Fruit fly (Drosophila melanogaster) whole organism, embryonic: ENCODE data around the gene CG46439.

Experiments
- B-H2 ChIP-seq: fragments of 200-800 bp; sonication (Bioruptor generic); optimal IDR thresholded peaks from 2 replicates; lab custom pipeline; 2018; ENCODE audit warnings: missing biosample characterization, mild to moderate bottlenecking, missing genetic modification characterization
- CG10274 ChIP-seq: fragments of 200-800 bp; sonication (Bioruptor generic); optimal IDR thresholded peaks from 3 replicates; lab custom pipeline; 2017; ENCODE audit warnings: missing biosample characterization, mild to moderate bottlenecking, missing genetic modification characterization
- CG10543 ChIP-seq: fragments of 200-800 bp; sonication (Bioruptor generic); optimal IDR thresholded peaks from 3 replicates; lab custom pipeline; 2017; ENCODE audit warnings: missing biosample characterization, mild to moderate bottlenecking, missing genetic modification characterization, moderate library complexity
- CG10979 ChIP-seq: fragments of 200-800 bp; sonication (Bioruptor generic); optimal IDR thresholded peaks from 2 replicates; lab custom pipeline; 2018; ENCODE audit warnings: missing biosample characterization, mild to moderate bottlenecking, missing genetic modification characterization, moderate library complexity
- CG12942 ChIP-seq: fragments of 200-800 bp; sonication (Bioruptor generic); optimal IDR thresholded peaks from 3 replicates; lab custom pipeline; 2016; ENCODE audit warnings: missing biosample characterization, missing genetic modification characterization
- CG14667 ChIP-seq: fragments of 200-800 bp; sonication (Bioruptor generic); IDR thresholded peaks from 2 replicates; pipeline ENCODE4 v1.3.6; 2022; ENCODE audit warnings: missing biosample characterization, missing genetic modification characterization
- CG14860 ChIP-seq: fragments of 200-800 bp; sonication (Bioruptor generic); IDR thresholded peaks from 3 replicates; pipeline ENCODE4 v1.3.6; 2022; ENCODE audit warnings: missing biosample characterization, missing genetic modification characterization; ENCODE audit not compliant: partially characterized antibody
- CG15011 ChIP-seq: fragments of 200-800 bp; sonication (Bioruptor generic); optimal IDR thresholded peaks from 3 replicates; lab custom pipeline; 2018; ENCODE audit warnings: missing biosample characterization, mild to moderate bottlenecking, missing genetic modification characterization
- CG15601 ChIP-seq: fragments of 200-800 bp; sonication (Bioruptor generic); optimal IDR thresholded peaks from 3 replicates; lab custom pipeline; 2019; ENCODE audit warnings: missing biosample characterization, mild to moderate bottlenecking, missing genetic modification characterization, moderate library complexity
- CG1602 ChIP-seq: fragments of 200-800 bp; sonication (Bioruptor generic); optimal IDR thresholded peaks from 3 replicates; lab custom pipeline; 2016; ENCODE audit warnings: missing biosample characterization, missing genetic modification characterization
- CG18476 ChIP-seq: fragments of 200-800 bp; sonication (Bioruptor generic); optimal IDR thresholded peaks from 2 replicates; lab custom pipeline; 2016; ENCODE audit warnings: missing biosample characterization, mild to moderate bottlenecking, missing genetic modification characterization
- CG2199 ChIP-seq: fragments of 200-800 bp; sonication (Bioruptor generic); IDR thresholded peaks from 3 replicates; pipeline ENCODE4 v1.3.6; 2022; ENCODE audit warnings: missing biosample characterization, missing genetic modification characterization
- CG4360 ChIP-seq: fragments of 200-800 bp; sonication (Bioruptor generic); IDR thresholded peaks from 2 replicates; pipeline ENCODE4 v1.3.6; 2022; ENCODE audit warnings: missing biosample characterization, missing genetic modification characterization
- CG4707 ChIP-seq: fragments of 200-800 bp; sonication (Bioruptor generic); optimal IDR thresholded peaks from 2 replicates; lab custom pipeline; 2018; ENCODE audit warnings: missing biosample characterization, mild to moderate bottlenecking, missing genetic modification characterization, moderate library complexity
- CG5953 ChIP-seq: fragments of 200-800 bp; sonication (Bioruptor generic); IDR thresholded peaks from 2 replicates; pipeline ENCODE4 v1.3.6; 2022; ENCODE audit warnings: missing biosample characterization, missing genetic modification characterization
- CG6272 ChIP-seq: fragments of 200-800 bp; sonication (Bioruptor generic); IDR thresholded peaks from 2 replicates; pipeline ENCODE4 v1.3.6; 2022; ENCODE audit warnings: missing biosample characterization, missing genetic modification characterization
- CG7786 ChIP-seq: fragments of 200-800 bp; sonication (Bioruptor generic); optimal IDR thresholded peaks from 2 replicates; lab custom pipeline; 2016; ENCODE audit warnings: missing biosample characterization, missing genetic modification characterization
- CG8924 ChIP-seq: fragments of 200-800 bp; optimal IDR thresholded peaks from 3 replicates; lab custom pipeline; 2019; ENCODE audit warnings: missing biosample characterization, mild to moderate bottlenecking, missing genetic modification characterization, moderate library complexity
- CG9727 ChIP-seq: fragments of 200-800 bp; sonication (Bioruptor generic); optimal IDR thresholded peaks from 3 replicates; lab custom pipeline; 2017; ENCODE audit warnings: missing biosample characterization, mild to moderate bottlenecking, missing genetic modification characterization
- CG9876 ChIP-seq: fragments of 200-800 bp; sonication (Bioruptor generic); optimal IDR thresholded peaks from 2 replicates; lab custom pipeline; 2016; ENCODE audit warnings: missing biosample characterization, missing genetic modification characterization
- CoRest ChIP-seq: fragments of 200-800 bp; sonication (Bioruptor generic); optimal IDR thresholded peaks from 3 replicates; lab custom pipeline; 2018; ENCODE audit warnings: missing biosample characterization, mild to moderate bottlenecking, missing genetic modification characterization, moderate library complexity
- Dbx ChIP-seq: fragments of 200-800 bp; sonication (Bioruptor generic); IDR thresholded peaks from 3 replicates; pipeline ENCODE4 v1.3.6; 2022; ENCODE audit warnings: missing biosample characterization, missing genetic modification characterization
- Drgx ChIP-seq: fragments of 200-800 bp; sonication (Bioruptor generic); IDR thresholded peaks from 2 replicates; pipeline ENCODE4 v1.3.6; 2022; ENCODE audit warnings: missing biosample characterization, missing genetic modification characterization
- E2f1 ChIP-seq: fragments of 200-800 bp; sonication (Bioruptor generic); IDR thresholded peaks from 2 replicates; pipeline ENCODE4 v1.3.6; 2022; ENCODE audit warnings: missing biosample characterization, missing genetic modification characterization
- Ets65A ChIP-seq: fragments of 200-800 bp; sonication (Bioruptor generic); peaks from one replicate; lab custom pipeline; 2016; ENCODE audit warnings: missing biosample characterization, missing genetic modification characterization
- Lpt ChIP-seq: fragments of >200 bp; optimal IDR thresholded peaks from 2 replicates; lab custom pipeline; 2018; ENCODE audit warnings: missing biosample characterization, missing genetic modification characterization
- Sox102F ChIP-seq: fragments of 200-800 bp; sonication (Bioruptor generic); optimal IDR thresholded peaks from 2 replicates; lab custom pipeline; 2018; ENCODE audit warnings: missing biosample characterization, mild to moderate bottlenecking, missing genetic modification characterization, moderate library complexity
- TFAM ChIP-seq: fragments of 200-800 bp; sonication (Bioruptor generic); optimal IDR thresholded peaks from 2 replicates; lab custom pipeline; 2017; ENCODE audit warnings: missing biosample characterization, missing genetic modification characterization, inconsistent platforms
- Usf ChIP-seq: fragments of 200-800 bp; sonication (Bioruptor generic); optimal IDR thresholded peaks from 2 replicates; lab custom pipeline; 2017; ENCODE audit warnings: missing genotype, missing biosample characterization, missing genetic modification characterization
- ab ChIP-seq: fragments of 200-800 bp; sonication (Bioruptor generic); optimal IDR thresholded peaks from 2 replicates; lab custom pipeline; 2016; ENCODE audit warnings: missing biosample characterization, missing genetic modification characterization
- abd-A ChIP-seq: fragments of 200-800 bp; sonication (Bioruptor generic); optimal IDR thresholded peaks from 3 replicates; lab custom pipeline; 2019; ENCODE audit warnings: missing biosample characterization, mild to moderate bottlenecking, missing genetic modification characterization, moderate library complexity
- ase ChIP-seq: fragments of 200-800 bp; sonication (Bioruptor generic); IDR thresholded peaks from 3 replicates; pipeline ENCODE4 v1.3.6; 2022; ENCODE audit warnings: missing biosample characterization, missing genetic modification characterization
- cad ChIP-seq: fragments of >200 bp; optimal IDR thresholded peaks from 2 replicates; lab custom pipeline; 2017; ENCODE audit warnings: missing biosample characterization, missing genetic modification characterization
- emc ChIP-seq: fragments of 200-800 bp; sonication (Bioruptor generic); optimal IDR thresholded peaks from 2 replicates; lab custom pipeline; 2016; ENCODE audit warnings: missing biosample characterization, missing genetic modification characterization
- ems ChIP-seq: fragments of 200-800 bp; sonication (Bioruptor generic); optimal IDR thresholded peaks from 3 replicates; lab custom pipeline; 2016; ENCODE audit warnings: missing biosample characterization, missing genetic modification characterization
- esg ChIP-seq: fragments of 200-800 bp; sonication (Bioruptor generic); conservative IDR thresholded peaks from 2 replicates; pipeline ENCODE4 v1.3.6; 2022; ENCODE audit warnings: missing biosample characterization, missing genetic modification characterization
- gcm2 ChIP-seq: fragments of 200-800 bp; sonication (Bioruptor generic); optimal IDR thresholded peaks from 2 replicates; lab custom pipeline; 2016; ENCODE audit warnings: missing biosample characterization, missing genetic modification characterization
- hb ChIP-seq: fragments of 200-800 bp; sonication (Bioruptor generic); IDR thresholded peaks from 3 replicates; pipeline ENCODE4 v1.3.6; 2022; ENCODE audit warnings: missing biosample characterization, missing genetic modification characterization; ENCODE audit not compliant: partially characterized antibody
- ind ChIP-seq: fragments of 200-800 bp; sonication (Bioruptor generic); optimal IDR thresholded peaks from 3 replicates; lab custom pipeline; 2016; ENCODE audit warnings: missing biosample characterization, missing genetic modification characterization
- mirr ChIP-seq: fragments of 200-800 bp; sonication (Bioruptor generic); optimal IDR thresholded peaks from 3 replicates; lab custom pipeline; 2018; ENCODE audit warnings: missing biosample characterization, mild to moderate bottlenecking, missing genetic modification characterization
- nerfin-1 ChIP-seq: fragments of 200-800 bp; sonication (Bioruptor generic); optimal IDR thresholded peaks from 3 replicates; lab custom pipeline; 2019; ENCODE audit warnings: missing biosample characterization, mild to moderate bottlenecking, missing genetic modification characterization, moderate library complexity
- p53 ChIP-seq: fragments of 200-800 bp; sonication (Bioruptor generic); optimal IDR thresholded peaks from 2 replicates; lab custom pipeline; 2016; ENCODE audit warnings: missing biosample characterization, missing genetic modification characterization
- row ChIP-seq: fragments of 200-800 bp; sonication (Bioruptor generic); IDR thresholded peaks from 3 replicates; pipeline ENCODE4 v1.3.6; 2022; ENCODE audit warnings: missing biosample characterization, missing genetic modification characterization
- seq ChIP-seq: fragments of 200-800 bp; sonication (Bioruptor generic); IDR thresholded peaks from 2 replicates; pipeline ENCODE4 v1.3.6; 2022; ENCODE audit warnings: missing biosample characterization, missing genetic modification characterization
- tap ChIP-seq: fragments of 200-800 bp; optimal IDR thresholded peaks from 3 replicates; lab custom pipeline; 2019; ENCODE audit warnings: missing biosample characterization, mild to moderate bottlenecking, missing genetic modification characterization, moderate library complexity
- trh ChIP-seq: fragments of 200-800 bp; sonication (Bioruptor generic); optimal IDR thresholded peaks from 2 replicates; lab custom pipeline; 2016; ENCODE audit warnings: missing biosample characterization, missing genetic modification characterization
- tx ChIP-seq: fragments of 200-800 bp; sonication (Bioruptor generic); optimal IDR thresholded peaks from 2 replicates; lab custom pipeline; 2016; ENCODE audit warnings: missing biosample characterization, missing genetic modification characterization
- zfh2 ChIP-seq: fragments of 200-800 bp; sonication (Bioruptor generic); optimal IDR thresholded peaks from 2 replicates; lab custom pipeline; 2016; ENCODE audit warnings: missing biosample characterization, missing genetic modification characterization

CG46439 gene

DNA sequence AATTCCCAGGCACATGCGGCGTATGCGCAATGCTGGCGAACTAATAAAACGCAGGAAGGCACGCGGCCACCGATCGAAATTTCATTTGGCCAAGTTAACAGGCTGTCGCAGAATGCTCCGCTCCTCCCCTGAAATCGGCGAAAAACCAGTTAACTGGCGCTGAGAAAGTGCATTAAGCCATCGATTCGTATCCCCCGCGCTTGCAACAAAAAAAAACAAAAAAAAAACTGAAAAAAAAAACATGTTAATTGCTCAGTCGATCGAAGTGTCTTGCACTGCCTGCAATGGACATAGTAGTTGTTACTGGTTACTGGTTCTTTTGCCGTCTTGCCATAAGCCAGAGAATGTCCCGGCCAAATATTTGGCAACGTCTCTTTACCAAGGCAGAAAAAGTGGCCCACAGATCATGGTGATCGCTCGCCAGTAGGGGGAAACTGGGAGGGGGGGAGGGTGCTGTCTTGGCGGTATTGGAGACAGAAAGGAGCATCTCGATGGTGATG, 43.2 kb downstream of the CG46439 start:
- TF ChIP-seq Drgx (GFP tag; lab: Robert Waterston, UW) (peak; percentile 57; the same call in 1 of the 2 replicates), ems (GFP tag; lab: Kevin White, UChicago) (no peak), Ets65A (GFP tag; lab: Kevin White, UChicago) (peak; percentile 91)

DNA sequence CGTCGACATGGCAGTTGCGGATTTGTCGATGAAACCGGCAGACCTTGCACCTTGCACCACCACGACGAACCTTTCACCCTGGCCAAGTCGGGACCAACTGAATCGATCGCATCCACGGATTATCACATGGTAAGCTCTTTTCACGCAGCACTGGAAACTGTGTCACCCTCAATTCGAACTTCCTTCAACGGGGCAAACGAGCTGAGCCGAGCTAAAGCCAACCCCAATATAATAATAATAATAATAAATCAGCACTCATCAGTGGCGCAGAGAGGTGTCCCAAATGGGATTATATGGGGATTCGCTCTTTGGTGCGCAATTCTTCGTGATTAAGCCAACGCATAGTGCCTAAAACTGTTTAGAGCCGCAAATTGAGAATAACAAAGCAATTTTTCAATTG, 44.8 kb downstream of the CG46439 start, which contains the start of gene CG43693:
Gene CG43693, minus strand, starts transcription at position 101 of the 400 bp plus-strand sequence.
- TF ChIP-seq zfh2 (GFP tag; lab: Kevin White, UChicago) = no peak
- 0 out of 3 replicates have a peak, but pooled peaks have one; percentile 41 for TF ChIP-seq hb (GFP tag; lab: Robert Waterston, UW)

DNA sequence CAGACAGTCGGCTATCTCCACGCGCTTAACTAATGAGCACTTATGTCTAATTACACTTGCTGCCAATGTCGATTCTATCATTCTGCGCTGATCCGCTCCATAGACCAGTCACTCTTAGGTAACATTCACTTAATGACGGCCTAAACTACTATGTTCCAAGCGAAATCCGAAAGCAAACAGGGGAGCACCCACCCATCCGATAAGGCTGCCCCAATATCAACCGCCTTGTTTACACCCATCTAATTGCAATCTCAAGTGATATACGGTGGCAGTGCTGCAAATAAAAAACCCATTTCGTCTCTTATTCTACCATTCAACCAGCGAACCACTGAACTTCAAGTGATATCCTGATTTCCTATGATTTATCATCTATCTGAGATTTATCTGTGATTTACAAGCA, 46.6 kb downstream of the CG46439 start:
- TF ChIP-seq Sox102F (GFP tag; lab: Kevin White, UChicago) (no peak), CG9876 (GFP tag; lab: Kevin White, UChicago) (no peak), CG4360 (no peak), abd-A (tag; lab: Kevin White, UChicago) (no peak), tap (tag; lab: Kevin White, UChicago) (no peak), ase (no peak), CG14860 (GFP tag; lab: Robert Waterston, UW) (no peak), CoRest (tag; lab: Kevin White, UChicago) (no peak), CG6272 (GFP tag; lab: Robert Waterston, UW) (no peak), CG18476 (GFP tag; lab: Kevin White, UChicago) (no peak), CG8924 (no peak), E2f1 (no peak), ab (GFP tag; lab: Kevin White, UChicago) (no peak), CG2199 (GFP tag; lab: Robert Waterston, UW) (no peak), ind (GFP tag; lab: Kevin White, UChicago) (no peak), emc (GFP tag; lab: Kevin White, UChicago) (no peak), cad (GFP tag; lab: Kevin White, UChicago) (no peak), trh (GFP tag; lab: Kevin White, UChicago) (no peak), mirr (peak; percentile 3), CG10543 (peak; percentile 78), Dbx (GFP tag; lab: Robert Waterston, UW) (0 out of 3 replicates have a peak, but pooled peaks have one; percentile 47), CG15011 (GFP tag; lab: Kevin White, UChicago) (peak; percentile 32), Usf (GFP tag; lab: Kevin White, UChicago) (no peak), CG9727 (no peak), CG10979 (tag; lab: Kevin White, UChicago) (no peak), CG14667 (GFP tag; lab: Robert Waterston, UW) (no peak), CG1602 (GFP tag; lab: Kevin White, UChicago) (no peak), nerfin-1 (tag; lab: Kevin White, UChicago) (no peak), TFAM (GFP tag; lab: Kevin White, UChicago) (no peak), CG5953 (no peak), gcm2 (no peak), seq (GFP tag; lab: Robert Waterston, UW) (no peak), p53 (GFP tag; lab: Kevin White, UChicago) (no peak), esg (GFP tag; lab: Robert Waterston, UW) (no peak), CG4707 (no peak), Lpt (no peak), B-H2 (GFP tag; lab: Kevin White, UChicago) (peak; percentile 6), tx (GFP tag; lab: Kevin White, UChicago) (no peak), row (GFP tag; lab: Robert Waterston, UW) (no peak), CG7786 (GFP tag; lab: Kevin White, UChicago) (no peak), CG10274 (GFP tag; lab: Kevin White, UChicago) (no peak), CG15601 (tag; lab: Kevin White, UChicago) (no peak), CG12942 (no peak)
